Worm (Caenorhabditis elegans) whole organism, early embryonic: ENCODE results near the gene C30G12.1.

Experiments used
- aly-1 ChIP-seq: sonication (generic microtip); optimal IDR thresholded peaks from 2 replicates; lab custom pipeline; 2016; ENCODE audit warnings: missing genetic modification characterization, missing compliant biosample characterization
- ama-1 ChIP-seq: fragments of 150-350 bp; optimal IDR thresholded peaks from 2 replicates; lab custom pipeline; 2014
- ceh-13 ChIP-seq: fragments of 200-800 bp; sonication (Bioruptor generic); optimal IDR thresholded peaks from 2 replicates; lab custom pipeline; 2018; ENCODE audit warnings: mild to moderate bottlenecking, missing genetic modification characterization, missing compliant biosample characterization
- ceh-36 ChIP-seq: sonication (generic microtip); optimal IDR thresholded peaks from 2 replicates; lab custom pipeline; 2016; ENCODE audit warnings: missing genetic modification characterization, inconsistent platforms, missing compliant biosample characterization
- ets-7 ChIP-seq: sonication (generic microtip); optimal IDR thresholded peaks from 2 replicates; lab custom pipeline; 2016; ENCODE audit warnings: missing genotype, missing genetic modification characterization, missing compliant biosample characterization
- flt-1 ChIP-seq: fragments of 200-800 bp; sonication (Bioruptor generic); IDR thresholded peaks from 2 replicates; pipeline ENCODE4 v1.3.6; 2022; ENCODE audit warnings: missing genetic modification characterization, missing compliant biosample characterization
- pes-1 ChIP-seq: fragments of 200-800 bp; sonication (Bioruptor generic); IDR thresholded peaks from 2 replicates; pipeline ENCODE4 v1.3.6; 2022; ENCODE audit warnings: missing genetic modification reagents, missing genetic modification characterization, missing compliant biosample characterization
- sea-1 ChIP-seq: fragments of 200-800 bp; sonication (Bioruptor generic); conservative IDR thresholded peaks from 2 replicates; pipeline ENCODE4 v1.3.6; 2022; ENCODE audit warnings: missing genetic modification characterization, missing compliant biosample characterization
- tbx-11 ChIP-seq: fragments of 200-800 bp; sonication (Bioruptor generic); IDR thresholded peaks from 2 replicates; pipeline ENCODE4 v1.3.6; 2022; ENCODE audit warnings: missing genetic modification characterization, missing compliant biosample characterization

ce11 chrII:7272513-7272912, 26.6 kb upstream of the C30G12.1 start:
- no peak for TF ChIP-seq pes-1
- no peak for TF ChIP-seq sea-1
- no peak for TF ChIP-seq flt-1
- TF ChIP-seq ets-7 = no peak
- no peak for TF ChIP-seq tbx-11
- TF ChIP-seq ceh-13 (GFP tag; lab: Kevin White, UChicago) = no peak
- no peak for TF ChIP-seq ceh-36 (tag; lab: Kevin White, UChicago)
- TF ChIP-seq aly-1 (tag; lab: Kevin White, UChicago) = no peak
- TF ChIP-seq ama-1 (lab: Kevin White, UChicago) = no peak
